Worm (Caenorhabditis elegans) whole organism, L1 larva: ENCODE measurements around the gene F09E10.7.

ENCODE experiments used
- C04F5.9 ChIP-seq: sonication (generic microtip); optimal IDR thresholded peaks from 2 replicates; lab custom pipeline; 2016; ENCODE audit warnings: missing genetic modification characterization, missing compliant biosample characterization
- C16A3.4 ChIP-seq: fragments of 150-350 bp; optimal IDR thresholded peaks from 2 replicates; lab custom pipeline; 2014; ENCODE audit warnings: missing biosample characterization, missing genetic modification characterization
- F16B12.6 ChIP-seq: fragments of 150-350 bp; optimal IDR thresholded peaks from 2 replicates; lab custom pipeline; 2014; ENCODE audit warnings: missing biosample characterization, missing genetic modification characterization
- Y116A8C.19 ChIP-seq: sonication (generic microtip); optimal IDR thresholded peaks from 2 replicates; lab custom pipeline; 2016; ENCODE audit warnings: missing compliant biosample characterization, missing genetic modification characterization, borderline replicate concordance
- aha-1 ChIP-seq: fragments of 150-350 bp; optimal IDR thresholded peaks from 2 replicates; lab custom pipeline; 2014; ENCODE audit warnings: missing biosample characterization, missing genetic modification characterization
- aly-2 ChIP-seq: fragments of 150-350 bp; optimal IDR thresholded peaks from 2 replicates; lab custom pipeline; 2014; ENCODE audit warnings: missing biosample characterization, missing genetic modification characterization
- ama-1 ChIP-seq: fragments of 150-350 bp; optimal IDR thresholded peaks from 2 replicates; lab custom pipeline; 2014
- blmp-1 ChIP-seq: fragments of 150-350 bp; optimal IDR thresholded peaks from 2 replicates; lab custom pipeline; 2014; ENCODE audit warnings: missing biosample characterization, missing genetic modification characterization
- ceh-63 ChIP-seq: fragments of 200-800 bp; sonication (Bioruptor generic); optimal IDR thresholded peaks from 2 replicates; lab custom pipeline; 2018; ENCODE audit warnings: mild to moderate bottlenecking, missing genetic modification characterization, missing compliant biosample characterization
- ceh-8 ChIP-seq: fragments of 200-800 bp; sonication (Bioruptor generic); optimal IDR thresholded peaks from 2 replicates; lab custom pipeline; 2018; ENCODE audit warnings: mild to moderate bottlenecking, missing genetic modification characterization, moderate library complexity, missing compliant biosample characterization
- ceh-82 ChIP-seq, 3 experiments: fragments of 150-350 bp in 1 of 3; sonication (generic microtip) in 2 of 3; optimal IDR thresholded peaks; 2 replicates each; lab custom pipeline; 2014 to 2017; ENCODE audit warnings: missing biosample characterization in 3 of 3, missing genetic modification characterization in 3 of 3
- ceh-90 ChIP-seq: sonication (generic microtip); optimal IDR thresholded peaks from 2 replicates; lab custom pipeline; 2016; ENCODE audit warnings: missing genetic modification characterization, missing compliant biosample characterization
- dsc-1 ChIP-seq: sonication (generic microtip); optimal IDR thresholded peaks from 2 replicates; lab custom pipeline; 2016; ENCODE audit warnings: mild to moderate bottlenecking, missing genetic modification characterization, missing compliant biosample characterization
- efl-1 ChIP-seq, 4 experiments: fragments of 150-350 bp; optimal IDR thresholded peaks in 3 of 4; peaks in 1 of 4; 1 replicate in 1 of 4; 2 replicates in 3 of 4; lab custom pipeline; 2014; ENCODE audit warnings: missing biosample characterization in 2 of 4, missing genetic modification characterization in 2 of 4, missing genetic modification reagents in 2 of 4
- efl-3 ChIP-seq: fragments of 200-800 bp; sonication (Bioruptor generic); optimal IDR thresholded peaks from 2 replicates; lab custom pipeline; 2018; ENCODE audit warnings: mild to moderate bottlenecking, missing genetic modification characterization, missing compliant biosample characterization
- egl-13 ChIP-seq: sonication (generic microtip); optimal IDR thresholded peaks from 2 replicates; lab custom pipeline; 2016; ENCODE audit warnings: missing genotype, missing genetic modification reagents, missing genetic modification characterization, missing compliant biosample characterization
- elt-2 ChIP-seq: sonication (generic microtip); optimal IDR thresholded peaks from 2 replicates; lab custom pipeline; 2016; ENCODE audit warnings: missing genetic modification characterization, mild to moderate bottlenecking, inconsistent platforms, missing compliant biosample characterization, missing genetic modification reagents
- elt-3 ChIP-seq, 6 experiments: fragments of 150-350 bp in 1 of 6; sonication (generic microtip); optimal IDR thresholded peaks; 2 replicates each; lab custom pipeline; 2017 to 2018; ENCODE audit warnings: missing biosample characterization in 6 of 6, missing genetic modification characterization in 6 of 6, inconsistent platforms in 1 of 6
- ets-5 ChIP-seq: fragments of 200-800 bp; sonication (Bioruptor generic); IDR thresholded peaks from 2 replicates; pipeline ENCODE4 v1.3.6; 2022; ENCODE audit warnings: missing genetic modification characterization, missing compliant biosample characterization
- fkh-10 ChIP-seq: sonication (generic microtip); optimal IDR thresholded peaks from 2 replicates; lab custom pipeline; 2017; ENCODE audit warnings: missing biosample characterization, missing genetic modification reagents, missing genetic modification characterization
- fkh-8 ChIP-seq: sonication (generic microtip); optimal IDR thresholded peaks from 2 replicates; lab custom pipeline; 2016; ENCODE audit warnings: mild to moderate bottlenecking, missing genetic modification characterization, missing compliant biosample characterization
- fos-1 ChIP-seq: fragments of 150-350 bp; optimal IDR thresholded peaks from 2 replicates; lab custom pipeline; 2014; ENCODE audit warnings: missing biosample characterization, missing genetic modification characterization
- hlh-17 ChIP-seq: fragments of 200-800 bp; sonication (Bioruptor generic); optimal IDR thresholded peaks from 2 replicates; lab custom pipeline; 2018; ENCODE audit warnings: missing genetic modification characterization, mild to moderate bottlenecking, missing compliant biosample characterization, moderate library complexity, borderline replicate concordance
- hlh-4 ChIP-seq: sonication (generic microtip); optimal IDR thresholded peaks from 2 replicates; lab custom pipeline; 2016; ENCODE audit warnings: mild to moderate bottlenecking, missing genetic modification characterization, missing compliant biosample characterization
- hpl-2 ChIP-seq: fragments of 150-350 bp; optimal IDR thresholded peaks from 2 replicates; lab custom pipeline; 2014; ENCODE audit warnings: missing biosample characterization, missing genetic modification reagents, missing genetic modification characterization
- isw-1 ChIP-seq: fragments of 200-800 bp; sonication (Bioruptor generic); IDR thresholded peaks from 2 replicates; pipeline ENCODE4 v1.3.6; 2022; ENCODE audit warnings: missing genetic modification characterization, missing compliant biosample characterization
- lin-14 ChIP-seq: fragments of 200-800 bp; sonication (Bioruptor generic); optimal IDR thresholded peaks from 2 replicates; lab custom pipeline; 2018; ENCODE audit warnings: mild to moderate bottlenecking, missing genetic modification characterization, moderate library complexity, missing compliant biosample characterization
- lin-39 ChIP-seq: fragments of 150-350 bp; optimal IDR thresholded peaks from 2 replicates; lab custom pipeline; 2014; ENCODE audit warnings: missing biosample characterization, missing genetic modification reagents, missing genetic modification characterization
- mab-9 ChIP-seq: fragments of 200-800 bp; sonication (Bioruptor generic); IDR thresholded peaks from 2 replicates; pipeline ENCODE4 v1.3.6; 2022; ENCODE audit warnings: missing genetic modification reagents, missing genetic modification characterization, missing compliant biosample characterization
- mdl-1 ChIP-seq, 2 experiments: fragments of 150-350 bp; optimal IDR thresholded peaks; 2 replicates each; lab custom pipeline; 2014 to 2017; ENCODE audit warnings: missing biosample characterization in 2 of 2, missing genetic modification characterization in 2 of 2, inconsistent platforms in 1 of 2
- mef-2 ChIP-seq: fragments of 150-350 bp; optimal IDR thresholded peaks from 2 replicates; lab custom pipeline; 2014; ENCODE audit warnings: missing biosample characterization, missing genetic modification characterization
- nhr-11 ChIP-seq: fragments of 150-350 bp; optimal IDR thresholded peaks from 2 replicates; lab custom pipeline; 2014; ENCODE audit warnings: missing biosample characterization, missing genetic modification characterization
- nhr-20 ChIP-seq: sonication (generic microtip); optimal IDR thresholded peaks from 2 replicates; lab custom pipeline; 2016; ENCODE audit warnings: mild to moderate bottlenecking, missing genetic modification characterization, missing compliant biosample characterization
- nhr-237 ChIP-seq: fragments of 150-350 bp; optimal IDR thresholded peaks from 2 replicates; lab custom pipeline; 2014; ENCODE audit warnings: missing biosample characterization, missing genetic modification characterization
- nhr-28 ChIP-seq: fragments of 150-350 bp; optimal IDR thresholded peaks from 2 replicates; lab custom pipeline; 2014; ENCODE audit warnings: missing biosample characterization, missing genetic modification characterization
- nhr-71 ChIP-seq: sonication (generic microtip); optimal IDR thresholded peaks from 2 replicates; lab custom pipeline; 2016; ENCODE audit warnings: mild to moderate bottlenecking, missing genetic modification characterization, moderate library complexity, missing compliant biosample characterization
- nhr-76 ChIP-seq: sonication (generic microtip); optimal IDR thresholded peaks from 2 replicates; lab custom pipeline; 2017; ENCODE audit warnings: missing biosample characterization, missing genetic modification characterization
- nhr-77 ChIP-seq: fragments of 150-350 bp; optimal IDR thresholded peaks from 2 replicates; lab custom pipeline; 2014; ENCODE audit warnings: missing biosample characterization, missing genetic modification characterization
- nhr-85 ChIP-seq: sonication (generic microtip); peaks from one replicate; lab custom pipeline; 2016; ENCODE audit warnings: missing genetic modification characterization, inconsistent platforms, missing compliant biosample characterization
- nhr-90 ChIP-seq: sonication (generic microtip); optimal IDR thresholded peaks from 2 replicates; lab custom pipeline; 2016; ENCODE audit warnings: mild to moderate bottlenecking, missing genetic modification characterization, missing compliant biosample characterization; ENCODE audit not compliant: poor library complexity
- pag-3 ChIP-seq: sonication (generic microtip); optimal IDR thresholded peaks from 2 replicates; lab custom pipeline; 2017; ENCODE audit warnings: missing genetic modification characterization, mild to moderate bottlenecking, missing compliant biosample characterization, antibody characterized with exemption, borderline replicate concordance; ENCODE audit not compliant: insufficient read depth
- pax-3 ChIP-seq: fragments of 200-800 bp; sonication (Bioruptor generic); optimal IDR thresholded peaks from 2 replicates; lab custom pipeline; 2018; ENCODE audit warnings: mild to moderate bottlenecking, missing genetic modification characterization, moderate library complexity, missing compliant biosample characterization
- rnt-1 ChIP-seq: sonication (generic microtip); optimal IDR thresholded peaks from 2 replicates; lab custom pipeline; 2016; ENCODE audit warnings: mild to moderate bottlenecking, missing genetic modification characterization, moderate library complexity, missing compliant biosample characterization
- skn-1 ChIP-seq: fragments of 150-350 bp; optimal IDR thresholded peaks from 2 replicates; lab custom pipeline; 2014; ENCODE audit warnings: missing biosample characterization, missing genetic modification characterization
- snpc-4 ChIP-seq: fragments of 150-350 bp; optimal IDR thresholded peaks from 2 replicates; lab custom pipeline; 2014; ENCODE audit warnings: missing biosample characterization, missing genetic modification characterization
- snu-23 ChIP-seq: sonication (generic microtip); optimal IDR thresholded peaks from 2 replicates; lab custom pipeline; 2016; ENCODE audit warnings: missing genetic modification characterization, missing compliant biosample characterization
- sox-4 ChIP-seq: sonication (generic microtip); optimal IDR thresholded peaks from 2 replicates; lab custom pipeline; 2016; ENCODE audit warnings: missing genetic modification characterization, missing compliant biosample characterization
- sptf-1 ChIP-seq: fragments of 150-350 bp; optimal IDR thresholded peaks from 2 replicates; lab custom pipeline; 2014; ENCODE audit warnings: missing biosample characterization, missing genetic modification characterization
- swsn-7 ChIP-seq: sonication (generic microtip); optimal IDR thresholded peaks from 2 replicates; lab custom pipeline; 2016; ENCODE audit warnings: missing genetic modification characterization, missing compliant biosample characterization
- tlp-1 ChIP-seq: fragments of 150-350 bp; optimal IDR thresholded peaks from 2 replicates; lab custom pipeline; 2014; ENCODE audit warnings: missing biosample characterization, missing genetic modification characterization
- unc-30 ChIP-seq: sonication (generic microtip); optimal IDR thresholded peaks from 2 replicates; lab custom pipeline; 2017; ENCODE audit warnings: missing biosample characterization, missing genetic modification characterization
- zip-4 ChIP-seq: fragments of 200-800 bp; sonication (Bioruptor generic); optimal IDR thresholded peaks from 2 replicates; lab custom pipeline; 2018; ENCODE audit warnings: mild to moderate bottlenecking, missing genetic modification characterization, moderate library complexity, missing compliant biosample characterization
- ztf-4 ChIP-seq: fragments of 150-350 bp; optimal IDR thresholded peaks from 2 replicates; lab custom pipeline; 2014; ENCODE audit warnings: missing biosample characterization, missing genetic modification characterization

Gene F09E10.7

DNA sequence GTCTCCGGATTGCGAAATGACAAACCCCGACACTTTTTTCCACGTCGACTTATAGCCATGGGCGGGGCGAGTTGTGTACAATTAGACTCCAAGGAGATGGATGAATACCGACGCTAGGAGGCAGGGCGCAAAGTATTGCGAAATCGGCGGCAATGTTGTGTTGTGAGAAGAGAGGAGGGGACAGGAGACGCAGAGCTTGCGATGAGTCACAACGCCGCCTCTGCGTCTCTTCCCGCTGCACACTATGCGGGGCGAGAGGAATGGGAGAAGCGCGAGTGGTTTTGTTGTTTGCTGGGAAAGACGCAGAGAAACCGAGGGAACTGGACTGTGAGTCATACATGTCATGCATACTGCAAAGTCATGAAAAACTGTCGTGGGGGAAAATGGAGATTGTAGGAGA lies 47.3 kb downstream of the F09E10.7 start (continued):
- TF ChIP-seq nhr-76 (tag; lab: Kevin White, UChicago) (no peak), fkh-10 (GFP tag; lab: Kevin White, UChicago) (peak; percentile 67), snu-23 (GFP tag; lab: Kevin White, UChicago) (peak; percentile 94), sox-4 (tag; lab: Kevin White, UChicago) (peak; percentile 73), pax-3 (tag; lab: Kevin White, UChicago) (peak; percentile 78), snpc-4 (tag; lab: Kevin White, UChicago) (peak; percentile 65), hlh-4 (tag; lab: Kevin White, UChicago) (no peak), tlp-1 (tag; lab: Kevin White, UChicago) (no peak), F16B12.6 (tag; lab: Kevin White, UChicago) (peak; percentile 51), unc-30 (tag; lab: Kevin White, UChicago) (no peak), nhr-77 (tag; lab: Kevin White, UChicago) (peak; percentile 67), isw-1 (GFP tag; lab: Robert Waterston, UW) (peak; percentile 81), dsc-1 (tag; lab: Kevin White, UChicago) (peak; percentile 67), hlh-17 (no peak), fos-1 (tag; lab: Kevin White, UChicago) (peak; percentile 100), nhr-90 (tag; lab: Kevin White, UChicago) (peak; percentile 84), ceh-8 (GFP tag; lab: Kevin White, UChicago) (peak; percentile 37), C04F5.9 (tag; lab: Kevin White, UChicago) (peak; percentile 32), C16A3.4 (tag; lab: Kevin White, UChicago) (peak; percentile 85), efl-1 (optimal IDR thresholded peaks at IDR 0.05; lab: Kevin White, UChicago) (peak; percentile 64 to 87), efl-1 (GFP tag; optimal IDR thresholded peaks at IDR 0.05 in 1 of 2; lab: Kevin White, UChicago) (peak; percentile 6 to 95), egl-13 (tag; lab: Kevin White, UChicago) (peak; percentile 69), fkh-8 (tag; lab: Kevin White, UChicago) (peak; percentile 96), mab-9 (GFP tag; lab: Robert Waterston, UW) (no peak; the same call in 1 of the 2 replicates), lin-39 (tag; lab: Kevin White, UChicago) (peak; percentile 2), elt-2 (tag; lab: Kevin White, UChicago) (peak; percentile 61), ztf-4 (peak; percentile 76), mef-2 (tag; lab: Kevin White, UChicago) (peak; percentile 70), nhr-237 (peak; percentile 79), skn-1 (peak; percentile 99), swsn-7 (tag; lab: Kevin White, UChicago) (peak; percentile 87), elt-3 (tag; optimal IDR thresholded peaks at IDR 0.05; lab: Kevin White, UChicago) (peak in 3 of 6 experiments; percentile 37 to 85 (median 60)), ceh-63 (GFP tag; lab: Kevin White, UChicago) (no peak), efl-3 (GFP tag; lab: Kevin White, UChicago) (no peak), pag-3 (tag; lab: Kevin White, UChicago) (no peak), zip-4 (GFP tag; lab: Kevin White, UChicago) (peak; percentile 100), ets-5 (GFP tag; lab: Robert Waterston, UW) (no peak), lin-14 (GFP tag; lab: Kevin White, UChicago) (peak; percentile 97), rnt-1 (tag; lab: Kevin White, UChicago) (peak; percentile 78), Y116A8C.19 (tag; lab: Kevin White, UChicago) (no peak), blmp-1 (tag; lab: Kevin White, UChicago) (peak; percentile 66), mdl-1 (tag; optimal IDR thresholded peaks at IDR 0.05; lab: Kevin White, UChicago) (peak in 1 of 2 experiments; percentile 87), ceh-90 (tag; lab: Kevin White, UChicago) (no peak), ceh-82 (tag; optimal IDR thresholded peaks at IDR 0.05; lab: Kevin White, UChicago) (peak; percentile 91 to 94 (median 93)), nhr-11 (tag; lab: Kevin White, UChicago) (peak; percentile 60), ama-1 (lab: Kevin White, UChicago) (no peak), aha-1 (tag; lab: Kevin White, UChicago) (peak; percentile 30), nhr-28 (tag; lab: Kevin White, UChicago) (no peak), hpl-2 (peak; percentile 77), sptf-1 (tag; lab: Kevin White, UChicago) (no peak), aly-2 (tag; lab: Kevin White, UChicago) (peak; percentile 46), nhr-20 (tag; lab: Kevin White, UChicago) (peak; percentile 93), nhr-71 (tag; lab: Kevin White, UChicago) (peak; percentile 95), nhr-85 (tag; lab: Kevin White, UChicago) (peak; percentile 98)
